Worm (Caenorhabditis elegans): ENCODE measurements around the gene C02G6.2.

Gene C02G6.2

DNA sequence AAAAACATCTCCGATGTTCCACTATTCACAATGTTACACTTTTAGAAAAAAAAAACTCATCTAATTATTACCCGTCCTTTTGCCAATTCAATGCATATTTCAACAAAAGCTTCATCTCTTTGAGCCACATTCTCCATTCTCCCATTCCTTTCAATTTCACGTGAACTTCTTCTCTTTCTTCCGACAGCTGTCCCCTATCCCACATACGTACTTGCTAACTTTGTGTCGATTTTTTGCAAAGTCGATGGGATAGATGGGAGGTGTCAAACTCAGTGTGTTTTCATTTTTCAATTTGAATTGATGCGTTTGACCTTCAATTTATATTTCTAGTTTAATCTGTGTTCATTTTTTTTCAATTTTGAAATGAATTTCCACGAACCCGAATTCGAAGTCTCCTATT lies 19.3 kb downstream of the C02G6.2 start:
- TF ChIP-seq flt-1 (GFP tag; IDR thresholded peaks at IDR 0.05): no peak
- no peak for TF ChIP-seq hmbx-1 (tag; optimal IDR thresholded peaks at IDR 0.05)
- TF ChIP-seq pes-1 (GFP tag; IDR thresholded peaks at IDR 0.05): no peak
- no peak for TF ChIP-seq ceh-36 (tag; optimal IDR thresholded peaks at IDR 0.05)

ce11 chrV:5893015-5893414 lies 21.2 kb downstream of the C02G6.2 start, which contains the start of gene C04E6.7:
Gene C04E6.7, plus strand, starts transcription at chrV:5893315.
- TF ChIP-seq hnd-1 (tag; optimal IDR thresholded peaks at IDR 0.05) (no peak), scrt-1 (GFP tag; IDR thresholded peaks at IDR 0.05) (no peak), hmg-4 (GFP tag; optimal IDR thresholded peaks at IDR 0.05) (no peak), tbx-11 (GFP tag; IDR thresholded peaks at IDR 0.05) (no peak), ama-1 (optimal IDR thresholded peaks at IDR 0.05) (no peak), tbx-37 (GFP tag; conservative IDR thresholded peaks at IDR 0.05) (no peak), ceh-13 (GFP tag; optimal IDR thresholded peaks at IDR 0.05) (no peak), ceh-36 (tag; optimal IDR thresholded peaks at IDR 0.05) (no peak), ets-7 (tag; optimal IDR thresholded peaks at IDR 0.05) (no peak), hmbx-1 (tag; optimal IDR thresholded peaks at IDR 0.05) (no peak)

DNA sequence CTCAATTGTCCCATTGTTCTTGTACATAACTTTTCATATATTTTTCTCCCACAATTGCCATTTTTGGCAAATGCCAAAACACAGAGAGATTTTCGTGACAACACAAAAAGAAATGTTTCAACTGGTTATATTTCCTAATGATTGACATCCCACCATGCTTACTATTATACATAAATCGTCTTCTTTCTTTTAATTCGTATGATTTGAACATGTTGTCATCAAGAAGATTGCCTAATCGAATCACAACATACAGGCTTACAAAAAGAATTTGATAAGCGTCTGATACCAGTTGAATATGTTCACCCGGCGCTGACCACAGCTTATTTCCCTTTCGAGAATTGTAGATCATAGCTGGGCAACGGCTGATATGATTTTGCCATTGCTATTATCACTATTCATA lies 23.2 kb downstream of the C02G6.2 start, which contains the start of gene grd-9:
Gene grd-9, plus strand, starts transcription at position 301 of the 400 bp plus-strand sequence.
- TF ChIP-seq sea-1 (GFP tag; conservative IDR thresholded peaks at IDR 0.05) (no peak), aly-1 (tag; optimal IDR thresholded peaks at IDR 0.05) (no peak), ama-1 (optimal IDR thresholded peaks at IDR 0.05) (no peak), hmbx-1 (tag; optimal IDR thresholded peaks at IDR 0.05) (no peak), flt-1 (GFP tag; IDR thresholded peaks at IDR 0.05) (no peak)

ce11 chrV:5899940-5900339 lies 28.1 kb downstream of the C02G6.2 start, which contains the start of gene srd-16:
Gene srd-16, minus strand, starts transcription at chrV:5900040.
- TF ChIP-seq ceh-13 (GFP tag; optimal IDR thresholded peaks at IDR 0.05): no peak
- no peak for TF ChIP-seq aly-1 (tag; optimal IDR thresholded peaks at IDR 0.05)
- no peak for TF ChIP-seq tbx-11 (GFP tag; IDR thresholded peaks at IDR 0.05)
- TF ChIP-seq F13C5.2 (tag; optimal IDR thresholded peaks at IDR 0.05): no peak
- no peak for TF ChIP-seq B0310.2 (tag; optimal IDR thresholded peaks at IDR 0.05)
- no peak for TF ChIP-seq hnd-1 (tag; optimal IDR thresholded peaks at IDR 0.05)
- no peak for TF ChIP-seq pes-1 (GFP tag; IDR thresholded peaks at IDR 0.05)
- TF ChIP-seq sea-1 (GFP tag; conservative IDR thresholded peaks at IDR 0.05): no peak
- no peak for TF ChIP-seq ceh-36 (tag; optimal IDR thresholded peaks at IDR 0.05)
- no peak for TF ChIP-seq ama-1 (optimal IDR thresholded peaks at IDR 0.05)
- TF ChIP-seq flt-1 (GFP tag; IDR thresholded peaks at IDR 0.05): no peak
- TF ChIP-seq hmbx-1 (tag; optimal IDR thresholded peaks at IDR 0.05): no peak

ce11 chrV:5901833-5902232 lies 30.0 kb downstream of the C02G6.2 start, which contains the start of gene C04E6.5:
Gene C04E6.5, plus strand, starts transcription at chrV:5902133.
- TF ChIP-seq flt-1 (GFP tag; IDR thresholded peaks at IDR 0.05) (no peak), F13C5.2 (tag; optimal IDR thresholded peaks at IDR 0.05) (no peak), ama-1 (optimal IDR thresholded peaks at IDR 0.05) (no peak), sea-1 (GFP tag; conservative IDR thresholded peaks at IDR 0.05) (no peak), ceh-13 (GFP tag; optimal IDR thresholded peaks at IDR 0.05) (no peak), hnd-1 (tag; optimal IDR thresholded peaks at IDR 0.05) (no peak), B0310.2 (tag; optimal IDR thresholded peaks at IDR 0.05) (no peak), hmbx-1 (tag; optimal IDR thresholded peaks at IDR 0.05) (no peak), tra-4 (tag; optimal IDR thresholded peaks at IDR 0.05) (no peak), scrt-1 (GFP tag; IDR thresholded peaks at IDR 0.05) (no peak), ceh-36 (tag; optimal IDR thresholded peaks at IDR 0.05) (no peak), pes-1 (GFP tag; IDR thresholded peaks at IDR 0.05) (no peak), hmg-4 (GFP tag; optimal IDR thresholded peaks at IDR 0.05) (no peak), aly-1 (tag; optimal IDR thresholded peaks at IDR 0.05) (no peak), tbx-37 (GFP tag; conservative IDR thresholded peaks at IDR 0.05) (no peak), tbx-11 (GFP tag; IDR thresholded peaks at IDR 0.05) (no peak), ets-7 (tag; optimal IDR thresholded peaks at IDR 0.05) (no peak)

ce11 chrV:5906252-5906651 lies 34.4 kb downstream of the C02G6.2 start, which contains the start of gene srd-15:
Gene srd-15, minus strand, starts transcription at chrV:5906352.
- TF ChIP-seq tbx-11 (GFP tag; IDR thresholded peaks at IDR 0.05): no peak
- TF ChIP-seq aly-1 (tag; optimal IDR thresholded peaks at IDR 0.05): no peak

ce11 chrV:5907090-5907489 lies 35.2 kb downstream of the C02G6.2 start, which contains the start of gene C04E6.4:
Gene C04E6.4, plus strand, starts transcription at chrV:5907390.
- no peak for TF ChIP-seq hmbx-1 (tag; optimal IDR thresholded peaks at IDR 0.05)
- no peak for TF ChIP-seq ets-7 (tag; optimal IDR thresholded peaks at IDR 0.05)
- TF ChIP-seq tra-4 (tag; optimal IDR thresholded peaks at IDR 0.05): no peak
- TF ChIP-seq aly-1 (tag; optimal IDR thresholded peaks at IDR 0.05): no peak
- no peak for TF ChIP-seq ama-1 (optimal IDR thresholded peaks at IDR 0.05)
- no peak for TF ChIP-seq sea-1 (GFP tag; conservative IDR thresholded peaks at IDR 0.05)
- TF ChIP-seq scrt-1 (GFP tag; IDR thresholded peaks at IDR 0.05): no peak
- TF ChIP-seq ceh-36 (tag; optimal IDR thresholded peaks at IDR 0.05): no peak
- no peak for TF ChIP-seq ceh-13 (GFP tag; optimal IDR thresholded peaks at IDR 0.05)
- no peak for TF ChIP-seq tbx-11 (GFP tag; IDR thresholded peaks at IDR 0.05)
- no peak for TF ChIP-seq pes-1 (GFP tag; IDR thresholded peaks at IDR 0.05)
- TF ChIP-seq tbx-37 (GFP tag; conservative IDR thresholded peaks at IDR 0.05): no peak
- no peak for TF ChIP-seq F13C5.2 (tag; optimal IDR thresholded peaks at IDR 0.05)
- no peak for TF ChIP-seq B0310.2 (tag; optimal IDR thresholded peaks at IDR 0.05)
- no peak for TF ChIP-seq hnd-1 (tag; optimal IDR thresholded peaks at IDR 0.05)
- TF ChIP-seq flt-1 (GFP tag; IDR thresholded peaks at IDR 0.05): no peak
- no peak for TF ChIP-seq hmg-4 (GFP tag; optimal IDR thresholded peaks at IDR 0.05)

- TF ChIP-seq tra-4 (tag; optimal IDR thresholded peaks at IDR 0.05) (no peak), tbx-11 (GFP tag; IDR thresholded peaks at IDR 0.05) (no peak), F13C5.2 (tag; optimal IDR thresholded peaks at IDR 0.05) (no peak), hnd-1 (tag; optimal IDR thresholded peaks at IDR 0.05) (no peak), B0310.2 (tag; optimal IDR thresholded peaks at IDR 0.05) (no peak), aly-1 (tag; optimal IDR thresholded peaks at IDR 0.05) (no peak), ceh-13 (GFP tag; optimal IDR thresholded peaks at IDR 0.05) (no peak), ets-7 (tag; optimal IDR thresholded peaks at IDR 0.05) (no peak), ama-1 (optimal IDR thresholded peaks at IDR 0.05) (no peak), flt-1 (GFP tag; IDR thresholded peaks at IDR 0.05) (no peak), tbx-37 (GFP tag; conservative IDR thresholded peaks at IDR 0.05) (no peak), scrt-1 (GFP tag; IDR thresholded peaks at IDR 0.05) (no peak), pes-1 (GFP tag; IDR thresholded peaks at IDR 0.05) (no peak)
Observed at ce11 chrV:5912426-5912825, 40.6 kb downstream of the C02G6.2 start, which contains the start of gene C04E6.13. Gene C04E6.13, plus strand, starts transcription at chrV:5912726.
